Worm (Caenorhabditis elegans) whole organism, L3 larva: ENCODE measurements around the gene R04F11.3.
A peak's percentile ranks its signal among the peaks of the same experiment; 100 is the strongest.

ENCODE experiments used
- R02D3.7 ChIP-seq: fragments of 150-350 bp; optimal IDR thresholded peaks from 2 replicates; lab custom pipeline; 2014; ENCODE audit warnings: missing biosample characterization, missing genetic modification characterization
- ZK546.5 ChIP-seq: sonication (generic microtip); optimal IDR thresholded peaks from 2 replicates; lab custom pipeline; 2017; ENCODE audit warnings: missing biosample characterization, missing genetic modification characterization
- aly-2 ChIP-seq: fragments of 150-350 bp; optimal IDR thresholded peaks from 2 replicates; lab custom pipeline; 2014; ENCODE audit warnings: missing biosample characterization, missing genetic modification characterization
- ama-1 ChIP-seq: fragments of 150-350 bp; optimal IDR thresholded peaks from 2 replicates; lab custom pipeline; 2018
- ceh-16 ChIP-seq: sonication (generic microtip); optimal IDR thresholded peaks from 2 replicates; lab custom pipeline; 2017; ENCODE audit warnings: missing biosample characterization, missing genetic modification characterization
- ceh-28 ChIP-seq: fragments of 150-350 bp; optimal IDR thresholded peaks from 2 replicates; lab custom pipeline; 2014; ENCODE audit warnings: missing biosample characterization, missing genetic modification reagents, missing genetic modification characterization
- ceh-82 ChIP-seq: fragments of 150-350 bp; optimal IDR thresholded peaks from 2 replicates; lab custom pipeline; 2014; ENCODE audit warnings: missing biosample characterization, missing genetic modification characterization
- ceh-9 ChIP-seq: sonication (generic microtip); optimal IDR thresholded peaks from 2 replicates; lab custom pipeline; 2018; ENCODE audit warnings: missing biosample characterization, missing genetic modification characterization
- daf-12 ChIP-seq: fragments of 150-350 bp; optimal IDR thresholded peaks from 2 replicates; lab custom pipeline; 2014; ENCODE audit warnings: missing biosample characterization, missing genetic modification reagents, missing genetic modification characterization
- egl-27 ChIP-seq: sonication (generic microtip); optimal IDR thresholded peaks from 4 replicates; lab custom pipeline; 2017; ENCODE audit warnings: missing biosample characterization, missing genetic modification reagents, missing genetic modification characterization
- egl-5 ChIP-seq: fragments of 150-350 bp; optimal IDR thresholded peaks from 2 replicates; lab custom pipeline; 2017; ENCODE audit warnings: missing biosample characterization, missing genetic modification reagents, missing genetic modification characterization, inconsistent platforms
- elt-1 ChIP-seq: fragments of 150-350 bp; optimal IDR thresholded peaks from 2 replicates; lab custom pipeline; 2014; ENCODE audit warnings: missing biosample characterization, missing genetic modification characterization
- elt-2 ChIP-seq: sonication (generic microtip); optimal IDR thresholded peaks from 2 replicates; lab custom pipeline; 2016; ENCODE audit warnings: missing genetic modification reagents, mild to moderate bottlenecking, missing genetic modification characterization, missing compliant biosample characterization
- elt-3 ChIP-seq, 3 experiments: fragments of 150-350 bp in 1 of 3; sonication (generic microtip) in 2 of 3; optimal IDR thresholded peaks; 2 replicates in 2 of 3; 4 replicates in 1 of 3; lab custom pipeline; 2014 to 2017; ENCODE audit warnings: missing biosample characterization in 3 of 3, missing genetic modification characterization in 3 of 3
- eor-1 ChIP-seq, 2 experiments: fragments of 150-350 bp; optimal IDR thresholded peaks; 2 replicates each; lab custom pipeline; 2014 to 2018; ENCODE audit warnings: missing biosample characterization in 2 of 2, missing genetic modification characterization in 2 of 2
- fkh-10 ChIP-seq: sonication (generic microtip); optimal IDR thresholded peaks from 2 replicates; lab custom pipeline; 2017; ENCODE audit warnings: missing biosample characterization, missing genetic modification reagents, missing genetic modification characterization
- fkh-2 ChIP-seq: fragments of 150-350 bp; optimal IDR thresholded peaks from 2 replicates; lab custom pipeline; 2014; ENCODE audit warnings: missing biosample characterization, missing genetic modification reagents, missing genetic modification characterization
- fos-1 ChIP-seq: fragments of 150-350 bp; optimal IDR thresholded peaks from 2 replicates; lab custom pipeline; 2014; ENCODE audit warnings: missing biosample characterization, missing genetic modification characterization
- hmg-11 ChIP-seq: sonication (generic microtip); optimal IDR thresholded peaks from 2 replicates; lab custom pipeline; 2016; ENCODE audit warnings: missing genetic modification characterization, missing compliant biosample characterization
- jun-1 ChIP-seq: fragments of 150-350 bp; optimal IDR thresholded peaks from 2 replicates; lab custom pipeline; 2014; ENCODE audit warnings: missing biosample characterization, missing genetic modification reagents, missing genetic modification characterization
- lin-15B ChIP-seq: fragments of 150-350 bp; optimal IDR thresholded peaks from 2 replicates; lab custom pipeline; 2014; ENCODE audit warnings: missing biosample characterization, missing genetic modification characterization
- lin-39 ChIP-seq: fragments of 150-350 bp; optimal IDR thresholded peaks from 2 replicates; lab custom pipeline; 2018; ENCODE audit warnings: missing biosample characterization, missing genetic modification reagents, missing genetic modification characterization
- lsy-12 ChIP-seq: sonication (generic microtip); optimal IDR thresholded peaks from 2 replicates; lab custom pipeline; 2016; ENCODE audit warnings: mild to moderate bottlenecking, missing genetic modification characterization, missing compliant biosample characterization
- mdl-1 ChIP-seq: fragments of 150-350 bp; optimal IDR thresholded peaks from 2 replicates; lab custom pipeline; 2014; ENCODE audit warnings: missing biosample characterization, missing genetic modification characterization
- mml-1 ChIP-seq: fragments of 150-350 bp; sonication (generic microtip); optimal IDR thresholded peaks from 3 replicates; lab custom pipeline; 2014; ENCODE audit warnings: missing biosample characterization, missing genetic modification characterization
- nfya-1 ChIP-seq: sonication (generic microtip); optimal IDR thresholded peaks from 2 replicates; lab custom pipeline; 2017; ENCODE audit warnings: missing genetic modification characterization, mild to moderate bottlenecking, missing compliant biosample characterization, antibody characterized with exemption, moderate library complexity; ENCODE audit not compliant: insufficient read depth
- nhr-11 ChIP-seq: fragments of 150-350 bp; optimal IDR thresholded peaks from 2 replicates; lab custom pipeline; 2014; ENCODE audit warnings: missing biosample characterization, missing genetic modification characterization
- nhr-12 ChIP-seq: fragments of 150-350 bp; optimal IDR thresholded peaks from 2 replicates; lab custom pipeline; 2014; ENCODE audit warnings: missing biosample characterization, missing genetic modification characterization
- nhr-23 ChIP-seq: fragments of 150-350 bp; optimal IDR thresholded peaks from 2 replicates; lab custom pipeline; 2014; ENCODE audit warnings: missing biosample characterization, missing genetic modification reagents, missing genetic modification characterization
- nhr-237 ChIP-seq: fragments of 150-350 bp; optimal IDR thresholded peaks from 2 replicates; lab custom pipeline; 2014; ENCODE audit warnings: missing biosample characterization, missing genetic modification characterization
- nhr-25 ChIP-seq: sonication (generic microtip); optimal IDR thresholded peaks from 2 replicates; lab custom pipeline; 2017; ENCODE audit warnings: missing biosample characterization, missing genetic modification characterization
- nhr-28 ChIP-seq: fragments of 150-350 bp; optimal IDR thresholded peaks from 2 replicates; lab custom pipeline; 2014; ENCODE audit warnings: missing biosample characterization, missing genetic modification characterization
- nhr-43 ChIP-seq: sonication (generic microtip); optimal IDR thresholded peaks from 2 replicates; lab custom pipeline; 2016; ENCODE audit warnings: mild to moderate bottlenecking, missing genetic modification characterization, missing compliant biosample characterization; ENCODE audit not compliant: poor library complexity, severe bottlenecking
- nhr-67 ChIP-seq: fragments of 150-350 bp; optimal IDR thresholded peaks from 2 replicates; lab custom pipeline; 2014; ENCODE audit warnings: missing biosample characterization, missing genetic modification characterization
- nhr-76 ChIP-seq: fragments of 150-350 bp; sonication (generic microtip); optimal IDR thresholded peaks from 5 replicates; lab custom pipeline; 2014; ENCODE audit warnings: missing biosample characterization, missing genetic modification characterization
- nhr-77 ChIP-seq: fragments of 150-350 bp; optimal IDR thresholded peaks from 2 replicates; lab custom pipeline; 2014; ENCODE audit warnings: missing biosample characterization, missing genetic modification characterization
- pha-4 ChIP-seq: fragments of 150-350 bp; optimal IDR thresholded peaks from 2 replicates; lab custom pipeline; 2014; ENCODE audit warnings: missing biosample characterization, missing genetic modification reagents, missing genetic modification characterization
- pqm-1 ChIP-seq: fragments of 150-350 bp; optimal IDR thresholded peaks from 2 replicates; lab custom pipeline; 2017; ENCODE audit warnings: missing biosample characterization, missing genetic modification characterization, inconsistent platforms
- sea-2 ChIP-seq: fragments of 150-350 bp; sonication (generic microtip); optimal IDR thresholded peaks from 4 replicates; lab custom pipeline; 2014; ENCODE audit warnings: missing biosample characterization, missing genetic modification reagents, missing genetic modification characterization
- skn-1 ChIP-seq: fragments of 150-350 bp; optimal IDR thresholded peaks from 2 replicates; lab custom pipeline; 2014; ENCODE audit warnings: missing biosample characterization, missing genetic modification characterization
- snpc-4 ChIP-seq: fragments of 150-350 bp; optimal IDR thresholded peaks from 2 replicates; lab custom pipeline; 2014; ENCODE audit warnings: missing biosample characterization, missing genetic modification characterization
- tbx-2 ChIP-seq: sonication (generic microtip); optimal IDR thresholded peaks from 2 replicates; lab custom pipeline; 2016; ENCODE audit warnings: mild to moderate bottlenecking, missing genetic modification characterization, missing compliant biosample characterization
- unc-39 ChIP-seq: sonication (generic microtip); optimal IDR thresholded peaks from 4 replicates; lab custom pipeline; 2017; ENCODE audit warnings: missing biosample characterization, missing genetic modification characterization
- unc-62 ChIP-seq: fragments of 150-350 bp; sonication (generic microtip); optimal IDR thresholded peaks from 4 replicates; lab custom pipeline; 2014; ENCODE audit warnings: missing biosample characterization, missing genetic modification reagents, missing genetic modification characterization
- zag-1 ChIP-seq: fragments of 150-350 bp; optimal IDR thresholded peaks from 2 replicates; lab custom pipeline; 2014; ENCODE audit warnings: missing biosample characterization, missing genetic modification characterization
- ztf-11 ChIP-seq: fragments of 150-350 bp; optimal IDR thresholded peaks from 2 replicates; lab custom pipeline; 2014; ENCODE audit warnings: missing biosample characterization, missing genetic modification characterization
- ztf-4 ChIP-seq: fragments of 150-350 bp; optimal IDR thresholded peaks from 2 replicates; lab custom pipeline; 2014; ENCODE audit warnings: missing biosample characterization, missing genetic modification characterization

R04F11.3 gene

DNA sequence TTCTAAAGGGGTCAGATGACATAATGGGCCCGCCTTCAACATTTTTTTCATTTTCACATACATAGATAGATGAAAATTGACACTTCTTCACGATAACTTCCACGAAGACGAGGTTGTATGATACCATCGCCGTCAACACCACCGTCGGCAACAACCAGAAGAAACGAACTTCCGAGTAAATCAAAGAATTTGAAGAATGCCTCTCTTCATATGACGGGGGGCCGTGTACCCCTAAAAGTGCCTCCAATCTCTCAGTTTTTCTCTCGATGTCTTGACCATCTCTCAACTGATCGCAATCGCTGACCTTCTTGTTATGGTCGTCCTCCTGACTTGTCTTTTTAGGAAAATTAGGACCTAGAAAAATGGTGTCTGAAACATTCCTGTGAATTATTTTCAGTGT is 21.5 kb downstream of the R04F11.3 start:
- peak; percentile 28 for TF ChIP-seq elt-1 (tag; lab: Kevin White, UChicago)
- TF ChIP-seq ceh-28 (tag; lab: Kevin White, UChicago): no peak

DNA sequence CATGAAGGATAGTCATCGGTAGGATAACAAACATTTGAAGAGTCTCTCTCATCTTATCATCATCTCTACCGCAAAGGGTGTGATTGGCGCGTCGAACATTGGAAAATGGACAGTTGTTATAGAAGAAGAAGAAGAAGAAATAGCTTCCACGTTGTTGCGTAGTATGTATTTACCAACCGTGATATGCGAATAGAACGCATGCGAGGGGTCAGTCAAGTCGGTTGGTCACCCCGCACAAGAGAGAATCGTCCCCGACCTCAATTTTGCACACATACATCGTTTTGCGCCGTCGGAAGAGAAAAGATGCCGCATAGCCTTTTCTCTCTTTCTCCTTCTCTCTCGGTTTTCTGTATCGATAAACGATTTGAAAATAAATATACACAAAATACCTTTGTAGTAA is 22.0 kb downstream of the R04F11.3 start:
- TF ChIP-seq nhr-23 (tag; lab: Kevin White, UChicago): peak; percentile 80
- TF ChIP-seq nhr-43: peak; percentile 2
- no peak for TF ChIP-seq ceh-28 (tag; lab: Kevin White, UChicago)

DNA sequence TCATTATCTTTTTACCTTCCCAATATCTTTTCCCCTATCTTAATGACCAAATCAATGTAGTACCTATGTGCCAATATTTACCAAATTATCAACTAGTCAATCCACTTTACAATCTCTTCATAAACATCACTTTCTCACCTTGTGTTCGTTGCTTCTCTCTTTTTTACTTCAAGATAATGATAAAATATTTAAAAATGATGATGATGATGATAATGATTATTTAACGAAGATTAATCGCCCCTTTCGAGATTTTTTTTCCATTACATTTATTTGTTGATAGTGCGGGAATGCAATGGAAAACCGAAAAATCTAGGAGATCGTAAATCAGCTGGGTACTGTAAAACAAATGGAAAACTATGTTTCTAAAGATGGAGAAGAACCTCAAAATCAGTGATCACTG is 22.9 kb downstream of the R04F11.3 start:
- peak in 2 of 3 experiments; percentile 23 to 49 for TF ChIP-seq elt-3 (tag; optimal IDR thresholded peaks at IDR 0.05; lab: Kevin White, UChicago)
- TF ChIP-seq nhr-25: peak; percentile 4
- TF ChIP-seq mdl-1: no peak

ce11 chrV:12291587-12291986 is 25.4 kb downstream of the R04F11.3 start, which contains the start of the genes srpa-68 and srh-16:
Gene srpa-68 (minus strand): TSS chrV:12291658.
Gene srh-16 (plus strand): TSS chrV:12291861.
- TF ChIP-seq fkh-2 (no peak), elt-3 (tag; optimal IDR thresholded peaks at IDR 0.05; lab: Kevin White, UChicago) (no peak), nhr-67 (tag; lab: Kevin White, UChicago) (no peak), nhr-11 (tag; lab: Kevin White, UChicago) (peak; percentile 56), ceh-9 (tag; lab: Kevin White, UChicago) (no peak), nhr-12 (tag; lab: Kevin White, UChicago) (no peak), zag-1 (peak; percentile 11), pqm-1 (tag; lab: Kevin White, UChicago) (peak; percentile 37), daf-12 (tag; lab: Kevin White, UChicago) (no peak), nhr-77 (tag; lab: Kevin White, UChicago) (peak; percentile 52), ceh-28 (tag; lab: Kevin White, UChicago) (peak; percentile 63), R02D3.7 (peak; percentile 86), unc-62 (GFP tag; lab: Kevin White, UChicago) (no peak), elt-1 (tag; lab: Kevin White, UChicago) (peak; percentile 41), ceh-82 (tag; lab: Kevin White, UChicago) (peak; percentile 49), lin-39 (tag; lab: Kevin White, UChicago) (peak; percentile 70), ama-1 (lab: Kevin White, UChicago) (peak; percentile 35), tbx-2 (tag; lab: Kevin White, UChicago) (peak; percentile 87), snpc-4 (tag; lab: Kevin White, UChicago) (peak; percentile 87), lin-15B (tag; lab: Kevin White, UChicago) (peak; percentile 85), ceh-16 (tag; lab: Kevin White, UChicago) (no peak), hmg-11 (tag; lab: Kevin White, UChicago) (peak; percentile 93), nhr-28 (tag; lab: Kevin White, UChicago) (no peak), ztf-11 (no peak), eor-1 (tag; optimal IDR thresholded peaks at IDR 0.05; lab: Kevin White, UChicago) (no peak), mdl-1 (peak; percentile 5), nhr-76 (tag; lab: Kevin White, UChicago) (no peak), sea-2 (GFP tag; lab: Kevin White, UChicago) (no peak), egl-27 (tag; lab: Kevin White, UChicago) (no peak), egl-5 (peak; percentile 58), mml-1 (tag; lab: Kevin White, UChicago) (no peak), skn-1 (tag; lab: Kevin White, UChicago) (peak; percentile 65), ztf-4 (peak; percentile 6), nhr-237 (no peak), fkh-10 (peak; percentile 21), pha-4 (peak; percentile 92), elt-2 (tag; lab: Kevin White, UChicago) (peak; percentile 61), ZK546.5 (tag; lab: Kevin White, UChicago) (peak; percentile 1), fos-1 (tag; lab: Kevin White, UChicago) (no peak), lsy-12 (peak; percentile 79), nhr-23 (tag; lab: Kevin White, UChicago) (peak; percentile 87), nhr-43 (peak; percentile 80), nhr-25 (peak; percentile 70), jun-1 (tag; lab: Kevin White, UChicago) (peak; percentile 74), unc-39 (tag; lab: Kevin White, UChicago) (no peak), aly-2 (peak; percentile 4), nfya-1 (peak; percentile 89)
